Fruit fly (Drosophila melanogaster) whole organism, embryonic: ENCODE data around the gene Lcp65Aa.

Source experiments
- Abd-B ChIP-seq: fragments of 200-800 bp; sonication (Bioruptor generic); optimal IDR thresholded peaks from 2 replicates; lab custom pipeline; 2018; ENCODE audit warnings: missing biosample characterization, mild to moderate bottlenecking, missing genetic modification characterization, moderate library complexity
- Ada2b ChIP-seq: fragments of 200-800 bp; sonication (Bioruptor generic); IDR thresholded peaks from 2 replicates; pipeline ENCODE4 v1.3.6; 2022; ENCODE audit warnings: missing biosample characterization, missing genetic modification characterization
- CG10209 ChIP-seq: fragments of 200-800 bp; sonication (Bioruptor generic); optimal IDR thresholded peaks from 3 replicates; lab custom pipeline; 2017; ENCODE audit warnings: missing biosample characterization, mild to moderate bottlenecking, missing genetic modification characterization, missing genetic modification reagents
- CG10366 ChIP-seq: fragments of 200-800 bp; sonication (Bioruptor generic); IDR thresholded peaks from 2 replicates; pipeline ENCODE4 v1.3.6; 2022; ENCODE audit warnings: missing biosample characterization, missing genetic modification characterization
- CG11093 ChIP-seq: fragments of 200-800 bp; sonication (Bioruptor generic); IDR thresholded peaks from 3 replicates; pipeline ENCODE4 v1.3.6; 2022; ENCODE audit warnings: missing biosample characterization, missing genetic modification characterization
- CG16863 ChIP-seq: fragments of 200-800 bp; sonication (Bioruptor generic); optimal IDR thresholded peaks from 3 replicates; lab custom pipeline; 2016; ENCODE audit warnings: missing biosample characterization, missing genetic modification characterization
- CG17361 ChIP-seq: fragments of 200-800 bp; sonication (Bioruptor generic); IDR thresholded peaks from 3 replicates; pipeline ENCODE4 v1.3.6; 2022; ENCODE audit warnings: missing biosample characterization, missing genetic modification characterization
- CG1792 ChIP-seq: fragments of 200-800 bp; sonication (Bioruptor generic); optimal IDR thresholded peaks from 2 replicates; lab custom pipeline; 2016; ENCODE audit warnings: missing biosample characterization, missing genetic modification characterization
- CG2120 ChIP-seq: fragments of 200-800 bp; sonication (Bioruptor generic); optimal IDR thresholded peaks from 3 replicates; lab custom pipeline; 2016; ENCODE audit warnings: missing biosample characterization, missing genetic modification characterization
- CG2202 ChIP-seq: fragments of 200-800 bp; sonication (Bioruptor generic); optimal IDR thresholded peaks from 2 replicates; lab custom pipeline; 2018; ENCODE audit warnings: missing biosample characterization, mild to moderate bottlenecking, missing genetic modification characterization
- CG31388 ChIP-seq: fragments of 200-800 bp; sonication (Bioruptor generic); optimal IDR thresholded peaks from 2 replicates; lab custom pipeline; 2016; ENCODE audit warnings: missing biosample characterization, missing genetic modification characterization
- CG33213 ChIP-seq: fragments of 200-800 bp; sonication (Bioruptor generic); optimal IDR thresholded peaks from 3 replicates; lab custom pipeline; 2016; ENCODE audit warnings: missing biosample characterization, missing genetic modification characterization
- CG34224 ChIP-seq: fragments of 200-800 bp; sonication (Bioruptor generic); IDR thresholded peaks from 3 replicates; pipeline ENCODE4 v1.3.6; 2022; ENCODE audit warnings: missing biosample characterization, missing genetic modification characterization; ENCODE audit not compliant: partially characterized antibody
- CG34422 ChIP-seq: fragments of 200-800 bp; sonication (Bioruptor generic); IDR thresholded peaks from 3 replicates; pipeline ENCODE4 v1.3.6; 2022; ENCODE audit warnings: missing biosample characterization, missing genetic modification characterization
- CG4282 ChIP-seq: fragments of 200-800 bp; sonication (Bioruptor generic); optimal IDR thresholded peaks from 2 replicates; lab custom pipeline; 2016; ENCODE audit warnings: missing biosample characterization, missing genetic modification characterization
- CG4360 ChIP-seq: fragments of 200-800 bp; sonication (Bioruptor generic); IDR thresholded peaks from 2 replicates; pipeline ENCODE4 v1.3.6; 2022; ENCODE audit warnings: missing biosample characterization, missing genetic modification characterization
- CG43689 ChIP-seq: fragments of 200-800 bp; sonication (Bioruptor generic); IDR thresholded peaks from 2 replicates; pipeline ENCODE4 v1.3.6; 2022; ENCODE audit warnings: missing biosample characterization, missing genetic modification characterization
- CG4617 ChIP-seq: fragments of 200-800 bp; sonication (Bioruptor generic); optimal IDR thresholded peaks from 3 replicates; lab custom pipeline; 2016; ENCODE audit warnings: missing biosample characterization, missing genetic modification characterization, borderline replicate concordance
- CG4730 ChIP-seq: fragments of 200-800 bp; sonication (Bioruptor generic); IDR thresholded peaks from 2 replicates; pipeline ENCODE4 v1.3.6; 2022; ENCODE audit warnings: missing biosample characterization, missing genetic modification characterization
- CG4854 ChIP-seq: fragments of 200-800 bp; sonication (Bioruptor generic); optimal IDR thresholded peaks from 2 replicates; lab custom pipeline; 2016; ENCODE audit warnings: missing biosample characterization, missing genetic modification characterization, inconsistent platforms
- CG8478 ChIP-seq: fragments of >200 bp; optimal IDR thresholded peaks from 2 replicates; lab custom pipeline; 2018
- D19A ChIP-seq: fragments of 200-800 bp; optimal IDR thresholded peaks from 3 replicates; lab custom pipeline; 2019; ENCODE audit warnings: missing biosample characterization, mild to moderate bottlenecking, missing genetic modification characterization, moderate library complexity
- Dek ChIP-seq: fragments of 200-800 bp; sonication (Bioruptor generic); optimal IDR thresholded peaks from 3 replicates; lab custom pipeline; 2019; ENCODE audit warnings: missing biosample characterization, mild to moderate bottlenecking, missing genetic modification characterization, moderate library complexity
- Dip2 ChIP-seq: fragments of 200-800 bp; sonication (Bioruptor generic); IDR thresholded peaks from 2 replicates; pipeline ENCODE4 v1.3.6; 2022; ENCODE audit warnings: missing biosample characterization, missing genetic modification characterization
- Drgx ChIP-seq: fragments of 200-800 bp; sonication (Bioruptor generic); IDR thresholded peaks from 2 replicates; pipeline ENCODE4 v1.3.6; 2022; ENCODE audit warnings: missing biosample characterization, missing genetic modification characterization
- H2.0 ChIP-seq: fragments of 200-800 bp; sonication (Bioruptor generic); IDR thresholded peaks from 2 replicates; pipeline ENCODE4 v1.3.6; 2022; ENCODE audit warnings: missing biosample characterization, missing genetic modification characterization
- HHEX ChIP-seq: fragments of 200-800 bp; sonication (Bioruptor generic); optimal IDR thresholded peaks from 3 replicates; lab custom pipeline; 2017; ENCODE audit warnings: missing biosample characterization, mild to moderate bottlenecking, missing genetic modification characterization, missing genetic modification reagents
- NC2β ChIP-seq: fragments of 200-800 bp; sonication (Bioruptor generic); optimal IDR thresholded peaks from 2 replicates; lab custom pipeline; 2016; ENCODE audit warnings: missing biosample characterization, missing genetic modification characterization
- NFAT ChIP-seq: fragments of 200-800 bp; sonication (Bioruptor generic); IDR thresholded peaks from 2 replicates; pipeline ENCODE4 v1.3.6; 2022; ENCODE audit warnings: missing biosample characterization, missing genetic modification characterization
- Nf-YB ChIP-seq: fragments of 200-800 bp; sonication (Bioruptor generic); optimal IDR thresholded peaks from 3 replicates; lab custom pipeline; 2019; ENCODE audit warnings: missing biosample characterization, mild to moderate bottlenecking, missing genetic modification characterization, moderate library complexity
- Oli ChIP-seq: fragments of 200-800 bp; sonication (Bioruptor generic); optimal IDR thresholded peaks from 2 replicates; lab custom pipeline; 2018; ENCODE audit warnings: missing biosample characterization, mild to moderate bottlenecking, missing genetic modification characterization, moderate library complexity
- Side ChIP-seq: fragments of 200-800 bp; sonication (Bioruptor generic); optimal IDR thresholded peaks from 2 replicates; lab custom pipeline; 2016; ENCODE audit warnings: missing biosample characterization, missing genetic modification characterization
- Sin3A ChIP-seq: fragments of >200 bp; optimal IDR thresholded peaks from 2 replicates; lab custom pipeline; 2018
- Vsx1 ChIP-seq: fragments of 200-800 bp; sonication (Bioruptor generic); optimal IDR thresholded peaks from 2 replicates; lab custom pipeline; 2017; ENCODE audit warnings: missing biosample characterization, mild to moderate bottlenecking, missing genetic modification characterization, missing genetic modification reagents
- chif ChIP-seq, 2 experiments: fragments of 200-800 bp; sonication (Bioruptor generic); optimal IDR thresholded peaks; 3 replicates each; lab custom pipeline; 2016; ENCODE audit warnings: missing biosample characterization in 2 of 2, missing genetic modification characterization in 2 of 2
- ci ChIP-seq: fragments of 200-800 bp; sonication (Bioruptor generic); IDR thresholded peaks from 3 replicates; pipeline ENCODE4 v1.3.6; 2022; ENCODE audit warnings: missing biosample characterization, missing genetic modification characterization
- crc ChIP-seq: fragments of 200-800 bp; sonication (Bioruptor generic); optimal IDR thresholded peaks from 2 replicates; lab custom pipeline; 2016; ENCODE audit warnings: missing biosample characterization, missing genetic modification characterization
- crp ChIP-seq, 2 experiments: fragments of 200-800 bp; sonication (Bioruptor generic); optimal IDR thresholded peaks; 2 replicates in 1 of 2; 3 replicates in 1 of 2; lab custom pipeline; 2017; ENCODE audit warnings: missing biosample characterization in 2 of 2, missing genetic modification characterization in 2 of 2, mild to moderate bottlenecking in 1 of 2, moderate library complexity in 1 of 2
- da ChIP-seq: fragments of 200-800 bp; sonication (Bioruptor generic); optimal IDR thresholded peaks from 2 replicates; lab custom pipeline; 2016; ENCODE audit warnings: missing biosample characterization, missing genetic modification characterization
- esg ChIP-seq: fragments of 200-800 bp; sonication (Bioruptor generic); conservative IDR thresholded peaks from 2 replicates; pipeline ENCODE4 v1.3.6; 2022; ENCODE audit warnings: missing biosample characterization, missing genetic modification characterization
- gfzf ChIP-seq: fragments of 200-800 bp; sonication (Bioruptor generic); optimal IDR thresholded peaks from 2 replicates; lab custom pipeline; 2016; ENCODE audit warnings: missing biosample characterization, mild to moderate bottlenecking, missing genetic modification characterization, moderate library complexity
- lab ChIP-seq: fragments of 200-800 bp; sonication (Bioruptor generic); optimal IDR thresholded peaks from 3 replicates; lab custom pipeline; 2017; ENCODE audit warnings: missing biosample characterization, missing genetic modification characterization, mild to moderate bottlenecking, moderate library complexity, missing genetic modification reagents
- maf-S ChIP-seq: fragments of 200-800 bp; sonication (Bioruptor generic); optimal IDR thresholded peaks from 2 replicates; lab custom pipeline; 2016; ENCODE audit warnings: missing biosample characterization, missing genetic modification characterization
- nerfin-1 ChIP-seq: fragments of 200-800 bp; sonication (Bioruptor generic); optimal IDR thresholded peaks from 3 replicates; lab custom pipeline; 2019; ENCODE audit warnings: missing biosample characterization, mild to moderate bottlenecking, missing genetic modification characterization, moderate library complexity
- oc ChIP-seq: fragments of 200-800 bp; sonication (Bioruptor generic); optimal IDR thresholded peaks from 2 replicates; lab custom pipeline; 2018; ENCODE audit warnings: missing biosample characterization, mild to moderate bottlenecking, missing genetic modification characterization, moderate library complexity
- pnt ChIP-seq: fragments of 200-800 bp; sonication (Bioruptor generic); optimal IDR thresholded peaks from 3 replicates; lab custom pipeline; 2016; ENCODE audit warnings: missing biosample characterization, missing genetic modification characterization
- sob ChIP-seq: fragments of 200-800 bp; sonication (Bioruptor generic); IDR thresholded peaks from 2 replicates; pipeline ENCODE4 v1.3.6; 2022; ENCODE audit warnings: missing biosample characterization, missing genetic modification characterization
- sqz ChIP-seq: fragments of 200-800 bp; sonication (Bioruptor generic); optimal IDR thresholded peaks from 3 replicates; lab custom pipeline; 2018; ENCODE audit warnings: missing biosample characterization, mild to moderate bottlenecking, missing genetic modification characterization
- unc-4 ChIP-seq: fragments of 200-800 bp; sonication (Bioruptor generic); IDR thresholded peaks from 2 replicates; pipeline ENCODE4 v1.3.6; 2022; ENCODE audit warnings: missing biosample characterization, missing genetic modification characterization; ENCODE audit not compliant: partially characterized antibody
- zf30C ChIP-seq: fragments of 200-800 bp; sonication (Bioruptor generic); optimal IDR thresholded peaks from 3 replicates; lab custom pipeline; 2018; ENCODE audit warnings: missing biosample characterization, mild to moderate bottlenecking, missing genetic modification characterization

The Lcp65Aa gene

DNA sequence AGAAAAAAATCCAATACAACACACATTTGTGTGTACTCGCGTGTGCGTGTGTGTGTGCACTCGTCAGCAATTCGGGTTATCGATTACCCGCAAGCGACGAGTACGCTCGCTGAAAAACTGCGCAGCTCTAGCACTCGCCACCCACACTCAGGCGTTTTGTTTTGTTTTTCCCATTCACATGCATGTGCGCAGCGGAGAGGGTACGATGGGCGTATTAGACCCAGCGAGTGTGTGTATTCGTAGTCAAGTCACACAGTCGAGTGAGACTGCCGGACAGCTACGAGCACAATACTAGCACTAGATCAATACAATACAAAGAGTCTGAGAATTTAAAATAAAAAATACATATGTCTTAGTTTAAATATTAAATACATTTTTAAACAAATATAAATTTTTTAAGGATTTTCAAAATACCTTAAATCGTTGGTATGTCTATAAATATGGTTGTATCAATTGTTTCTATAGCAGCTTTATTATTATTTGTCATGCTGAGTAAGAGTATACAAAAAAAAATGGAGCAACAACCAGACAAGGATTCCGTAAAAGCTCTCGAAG is 33.9 kb downstream of the Lcp65Aa start, which contains the start of the genes D19B and CG43293 (continued):
- TF ChIP-seq HHEX (GFP tag; lab: Kevin White, UChicago) (peak; percentile 84), CG11093 (GFP tag; lab: Robert Waterston, UW) (peak; percentile 82; the same call in 2 of the 3 replicates), CG31388 (GFP tag; lab: Kevin White, UChicago) (peak; percentile 66), CG10209 (GFP tag; lab: Kevin White, UChicago) (peak; percentile 91), CG4730 (GFP tag; lab: Robert Waterston, UW) (peak; percentile 86), lab (peak; percentile 93), CG4282 (GFP tag; lab: Kevin White, UChicago) (peak; percentile 70), CG16863 (GFP tag; lab: Kevin White, UChicago) (peak; percentile 80), H2.0 (peak; percentile 93), pnt (GFP tag; lab: Kevin White, UChicago) (peak; percentile 83), Dip2 (GFP tag; lab: Robert Waterston, UW) (no peak), Sin3A (no peak), nerfin-1 (tag; lab: Kevin White, UChicago) (peak; percentile 58), ci (GFP tag; lab: Robert Waterston, UW) (peak; percentile 97), sqz (no peak), Nf-YB (peak; percentile 69), NFAT (GFP tag; lab: Robert Waterston, UW) (peak; percentile 96), D19A (tag; lab: Kevin White, UChicago) (peak; percentile 94), zf30C (GFP tag; lab: Kevin White, UChicago) (peak; percentile 25), Vsx1 (GFP tag; lab: Kevin White, UChicago) (no peak), Drgx (peak; percentile 92), esg (GFP tag; lab: Robert Waterston, UW) (peak; percentile 84), Side (peak; percentile 77), oc (tag; lab: Kevin White, UChicago) (peak; percentile 83), CG4360 (GFP tag; lab: Robert Waterston, UW) (peak; percentile 58; the same call in 1 of the 2 replicates), sob (GFP tag; lab: Robert Waterston, UW) (peak; percentile 87), Oli (peak; percentile 83), CG10366 (GFP tag; lab: Robert Waterston, UW) (peak; percentile 93), CG8478 (lab: Kevin White, UChicago) (peak; percentile 77), Dek (tag; lab: Kevin White, UChicago) (peak; percentile 90), crp (GFP tag; optimal IDR thresholded peaks at IDR 0.05; lab: Kevin White, UChicago) (peak in 1 of 2 experiments; percentile 38), CG34422 (GFP tag; lab: Robert Waterston, UW) (peak; percentile 94), da (GFP tag; lab: Kevin White, UChicago) (peak; percentile 50), unc-4 (peak; percentile 57; the same call in 1 of the 2 replicates), Ada2b (GFP tag; lab: Robert Waterston, UW) (peak; percentile 90), CG17361 (GFP tag; lab: Robert Waterston, UW) (peak; percentile 91), CG4617 (GFP tag; lab: Kevin White, UChicago) (peak; percentile 82), CG43689 (GFP tag; lab: Robert Waterston, UW) (peak; percentile 70), CG1792 (GFP tag; lab: Kevin White, UChicago) (peak; percentile 79), chif (GFP tag; optimal IDR thresholded peaks at IDR 0.05; lab: Kevin White, UChicago) (peak; percentile 80 to 87), CG2120 (peak; percentile 94), gfzf (peak; percentile 21), NC2β (GFP tag; lab: Kevin White, UChicago) (peak; percentile 78), CG34224 (GFP tag; lab: Robert Waterston, UW) (peak; percentile 53; the same call in 2 of the 3 replicates), CG4854 (GFP tag; lab: Kevin White, UChicago) (peak; percentile 73), maf-S (peak; percentile 78), CG2202 (tag; lab: Kevin White, UChicago) (peak; percentile 75), CG33213 (peak; percentile 81), Abd-B (GFP tag; lab: Kevin White, UChicago) (peak; percentile 65), crc (peak; percentile 81)
